Worm (Caenorhabditis elegans) whole organism, L4 larva: Measurements from ENCODE around the gene K02C4.3.
A peak's percentile ranks its signal among the peaks of the same experiment; 100 is the strongest.

ENCODE experiments used
- D1046.2 ChIP-seq: fragments of 200-800 bp; sonication (Bioruptor generic); IDR thresholded peaks from 2 replicates; pipeline ENCODE4 v1.3.6; 2022; ENCODE audit warnings: missing genetic modification characterization, missing compliant biosample characterization
- F10B5.3 ChIP-seq: sonication (generic microtip); optimal IDR thresholded peaks from 2 replicates; lab custom pipeline; 2016; ENCODE audit warnings: mild to moderate bottlenecking, missing genetic modification characterization, missing compliant biosample characterization
- F26F4.8 ChIP-seq: fragments of 200-800 bp; sonication (Bioruptor generic); conservative IDR thresholded peaks from 2 replicates; pipeline ENCODE4 v1.3.6; 2022; ENCODE audit warnings: missing genetic modification characterization, missing compliant biosample characterization
- T26A8.4 ChIP-seq: fragments of 200-800 bp; sonication (Bioruptor generic); IDR thresholded peaks from 2 replicates; pipeline ENCODE4 v1.3.6; 2022; ENCODE audit warnings: missing genetic modification characterization, missing compliant biosample characterization
- Y75B8A.6 ChIP-seq: fragments of 200-800 bp; sonication (Bioruptor generic); IDR thresholded peaks from 2 replicates; pipeline ENCODE4 v1.3.6; 2022; ENCODE audit warnings: missing genetic modification reagents, missing genetic modification characterization, missing compliant biosample characterization
- ZK337.2 ChIP-seq: fragments of 200-800 bp; sonication (Bioruptor generic); IDR thresholded peaks from 2 replicates; pipeline ENCODE4 v1.3.6; 2022; ENCODE audit warnings: missing genetic modification reagents, missing genetic modification characterization, missing compliant biosample characterization
- aly-2 ChIP-seq: sonication (generic microtip); optimal IDR thresholded peaks from 2 replicates; lab custom pipeline; 2018; ENCODE audit warnings: missing biosample characterization, missing genetic modification characterization
- ama-1 ChIP-seq: fragments of 150-350 bp; optimal IDR thresholded peaks from 2 replicates; lab custom pipeline; 2014; ENCODE audit warnings: inconsistent platforms, mixed read lengths
- arid-1 ChIP-seq: fragments of 200-800 bp; sonication (Bioruptor generic); conservative IDR thresholded peaks from 2 replicates; pipeline ENCODE4 v1.3.6; 2022; ENCODE audit warnings: missing genetic modification reagents, missing genetic modification characterization, missing compliant biosample characterization
- attf-4 ChIP-seq: sonication (generic microtip); optimal IDR thresholded peaks from 3 replicates; lab custom pipeline; 2017; ENCODE audit warnings: missing biosample characterization, missing genetic modification characterization
- ceh-20 ChIP-seq: fragments of 200-800 bp; sonication (Bioruptor generic); IDR thresholded peaks from 2 replicates; pipeline ENCODE4 v1.3.6; 2022; ENCODE audit warnings: missing genetic modification reagents, missing genetic modification characterization, missing compliant biosample characterization
- ceh-32 ChIP-seq: sonication (generic microtip); optimal IDR thresholded peaks from 2 replicates; lab custom pipeline; 2016; ENCODE audit warnings: mild to moderate bottlenecking, missing genetic modification characterization, missing compliant biosample characterization; ENCODE audit not compliant: poor library complexity
- ceh-44 ChIP-seq: fragments of 200-800 bp; sonication (Bioruptor generic); IDR thresholded peaks from 2 replicates; pipeline ENCODE4 v1.3.6; 2022; ENCODE audit warnings: missing genetic modification reagents, missing genetic modification characterization, missing compliant biosample characterization
- ctbp-1 ChIP-seq: fragments of 200-800 bp; sonication (Bioruptor generic); IDR thresholded peaks from 2 replicates; pipeline ENCODE4 v1.3.6; 2022; ENCODE audit warnings: missing genetic modification reagents, missing genetic modification characterization, missing compliant biosample characterization
- daf-12 ChIP-seq: fragments of 150-350 bp; optimal IDR thresholded peaks from 2 replicates; lab custom pipeline; 2014; ENCODE audit warnings: missing biosample characterization, missing genetic modification reagents, missing genetic modification characterization
- daf-16 ChIP-seq, 3 experiments: sonication (generic microtip); optimal IDR thresholded peaks; 2 replicates each; lab custom pipeline; 2016 to 2017; ENCODE audit warnings: missing genetic modification characterization in 3 of 3, missing genetic modification reagents in 3 of 3, mild to moderate bottlenecking in 2 of 3, missing compliant biosample characterization in 2 of 3, missing biosample characterization in 1 of 3, moderate library complexity in 1 of 3
- daf-19 ChIP-seq: fragments of 200-800 bp; sonication (Bioruptor generic); conservative IDR thresholded peaks from 2 replicates; pipeline ENCODE4 v1.3.6; 2022; ENCODE audit warnings: missing genetic modification characterization, missing compliant biosample characterization
- daf-8 ChIP-seq: fragments of 200-800 bp; sonication (Bioruptor generic); IDR thresholded peaks from 2 replicates; pipeline ENCODE4 v1.3.6; 2022; ENCODE audit warnings: missing genetic modification characterization, missing compliant biosample characterization
- dmd-6 ChIP-seq: fragments of 200-800 bp; sonication (Bioruptor generic); IDR thresholded peaks from 2 replicates; pipeline ENCODE4 v1.3.6; 2022; ENCODE audit warnings: missing genetic modification reagents, missing genetic modification characterization, missing compliant biosample characterization
- dmd-9 ChIP-seq: fragments of 200-800 bp; sonication (Bioruptor generic); IDR thresholded peaks from 2 replicates; pipeline ENCODE4 v1.3.6; 2022; ENCODE audit warnings: missing genetic modification reagents, missing genetic modification characterization, missing compliant biosample characterization
- egl-27 ChIP-seq: sonication (generic microtip); optimal IDR thresholded peaks from 3 replicates; lab custom pipeline; 2017; ENCODE audit warnings: missing biosample characterization, missing genetic modification reagents, missing genetic modification characterization
- egl-43 ChIP-seq: fragments of 200-800 bp; sonication (Bioruptor generic); IDR thresholded peaks from 2 replicates; pipeline ENCODE4 v1.3.6; 2022; ENCODE audit warnings: missing genetic modification reagents, missing genetic modification characterization, missing compliant biosample characterization
- fkh-10 ChIP-seq: fragments of 150-350 bp; optimal IDR thresholded peaks from 2 replicates; lab custom pipeline; 2014; ENCODE audit warnings: missing biosample characterization, missing genetic modification reagents, missing genetic modification characterization
- fos-1 ChIP-seq: fragments of 150-350 bp; optimal IDR thresholded peaks from 2 replicates; lab custom pipeline; 2014; ENCODE audit warnings: missing biosample characterization, missing genetic modification characterization
- hif-1 ChIP-seq, 2 experiments: sonication (generic microtip); optimal IDR thresholded peaks; 2 replicates each; lab custom pipeline; 2016 to 2017; ENCODE audit warnings: missing compliant biosample characterization in 2 of 2, missing genetic modification characterization in 2 of 2, missing genetic modification reagents in 2 of 2, missing genotype in 2 of 2, mild to moderate bottlenecking in 1 of 2
- hmg-1.1 ChIP-seq: fragments of 200-800 bp; sonication (Bioruptor generic); IDR thresholded peaks from 2 replicates; pipeline ENCODE4 v1.3.6; 2022; ENCODE audit warnings: missing genetic modification reagents, missing genetic modification characterization, missing compliant biosample characterization
- lim-7 ChIP-seq: fragments of 200-800 bp; sonication (Bioruptor generic); IDR thresholded peaks from 2 replicates; pipeline ENCODE4 v1.3.6; 2022; ENCODE audit warnings: missing genetic modification characterization, missing compliant biosample characterization
- lin-29 ChIP-seq: fragments of 200-800 bp; sonication (Bioruptor generic); IDR thresholded peaks from 2 replicates; pipeline ENCODE4 v1.3.6; 2022; ENCODE audit warnings: missing genetic modification reagents, missing genetic modification characterization, missing compliant biosample characterization
- lin-39 ChIP-seq: fragments of 150-350 bp; optimal IDR thresholded peaks from 2 replicates; lab custom pipeline; 2014; ENCODE audit warnings: missing biosample characterization, missing genetic modification reagents, missing genetic modification characterization
- lir-3 ChIP-seq: sonication (generic microtip); optimal IDR thresholded peaks from 2 replicates; lab custom pipeline; 2016; ENCODE audit warnings: mild to moderate bottlenecking, missing genetic modification characterization, missing compliant biosample characterization
- lsy-2 ChIP-seq, 2 experiments: fragments of 150-350 bp in 1 of 2; sonication (generic microtip) in 1 of 2; optimal IDR thresholded peaks; 2 replicates each; lab custom pipeline; 2014 to 2017; ENCODE audit warnings: missing biosample characterization in 2 of 2, missing genetic modification characterization in 2 of 2
- mdl-1 ChIP-seq, 2 experiments: fragments of 150-350 bp in 1 of 2; sonication (generic microtip) in 1 of 2; optimal IDR thresholded peaks; 2 replicates each; lab custom pipeline; 2014 to 2017; ENCODE audit warnings: missing biosample characterization in 2 of 2, missing genetic modification characterization in 2 of 2
- mep-1 ChIP-seq: fragments of 150-350 bp; sonication (generic microtip); optimal IDR thresholded peaks from 3 replicates; lab custom pipeline; 2014; ENCODE audit warnings: missing biosample characterization, missing genetic modification characterization
- nhr-10 ChIP-seq: fragments of 150-350 bp; optimal IDR thresholded peaks from 2 replicates; lab custom pipeline; 2014; ENCODE audit warnings: missing biosample characterization, missing genetic modification characterization
- nhr-11 ChIP-seq: fragments of 150-350 bp; optimal IDR thresholded peaks from 2 replicates; lab custom pipeline; 2014; ENCODE audit warnings: missing biosample characterization, missing genetic modification characterization
- nhr-111 ChIP-seq: fragments of 200-800 bp; sonication (Bioruptor generic); optimal IDR thresholded peaks from 2 replicates; lab custom pipeline; 2018; ENCODE audit warnings: mild to moderate bottlenecking, missing genetic modification characterization, missing compliant biosample characterization
- nhr-237 ChIP-seq: sonication (generic microtip); optimal IDR thresholded peaks from 2 replicates; lab custom pipeline; 2017; ENCODE audit warnings: missing biosample characterization, missing genetic modification characterization
- nhr-41 ChIP-seq: fragments of 200-800 bp; sonication (Bioruptor generic); IDR thresholded peaks from 2 replicates; pipeline ENCODE4 v1.3.6; 2022; ENCODE audit warnings: missing genetic modification reagents, missing genetic modification characterization, missing compliant biosample characterization
- nhr-48 ChIP-seq: sonication (generic microtip); optimal IDR thresholded peaks from 2 replicates; lab custom pipeline; 2016; ENCODE audit warnings: mild to moderate bottlenecking, missing genetic modification characterization, missing compliant biosample characterization
- nhr-77 ChIP-seq: fragments of 150-350 bp; optimal IDR thresholded peaks from 2 replicates; lab custom pipeline; 2014; ENCODE audit warnings: missing biosample characterization, missing genetic modification characterization
- pha-4 ChIP-seq, 2 experiments: fragments of 150-350 bp in 1 of 2; fragments of 200-800 bp in 1 of 2; sonication (Bioruptor generic) in 1 of 2; IDR thresholded peaks in 1 of 2; optimal IDR thresholded peaks in 1 of 2; 2 replicates each; pipeline versions ENCODE4 v1.3.6 to Lab custom; 2014 to 2022; ENCODE audit warnings: missing genetic modification characterization in 2 of 2, missing genetic modification reagents in 2 of 2, missing biosample characterization in 1 of 2, missing compliant biosample characterization in 1 of 2
- php-3 ChIP-seq: fragments of 200-800 bp; sonication (Bioruptor generic); IDR thresholded peaks from 2 replicates; pipeline ENCODE4 v1.3.6; 2022; ENCODE audit warnings: missing genetic modification reagents, missing genetic modification characterization, missing compliant biosample characterization
- pqm-1 ChIP-seq: sonication (generic microtip); optimal IDR thresholded peaks from 2 replicates; lab custom pipeline; 2017; ENCODE audit warnings: missing biosample characterization, missing genetic modification characterization
- rbr-2 ChIP-seq: sonication (generic microtip); optimal IDR thresholded peaks from 2 replicates; lab custom pipeline; 2016; ENCODE audit warnings: missing genotype, missing genetic modification characterization, missing compliant biosample characterization
- sdz-12 ChIP-seq: fragments of 200-800 bp; sonication (Bioruptor generic); optimal IDR thresholded peaks from 2 replicates; lab custom pipeline; 2018; ENCODE audit warnings: mild to moderate bottlenecking, missing genetic modification characterization, missing compliant biosample characterization
- skn-1 ChIP-seq: fragments of 150-350 bp; optimal IDR thresholded peaks from 2 replicates; lab custom pipeline; 2014; ENCODE audit warnings: missing biosample characterization, missing genetic modification characterization
- snpc-4 ChIP-seq: fragments of 150-350 bp; optimal IDR thresholded peaks from 2 replicates; lab custom pipeline; 2014; ENCODE audit warnings: missing biosample characterization, missing genetic modification characterization
- spr-1 ChIP-seq: sonication (generic microtip); optimal IDR thresholded peaks from 2 replicates; lab custom pipeline; 2016; ENCODE audit warnings: mild to moderate bottlenecking, missing genetic modification characterization, missing compliant biosample characterization
- tag-97 ChIP-seq: fragments of 200-800 bp; sonication (Bioruptor generic); IDR thresholded peaks from 2 replicates; pipeline ENCODE4 v1.3.6; 2022; ENCODE audit warnings: missing genetic modification characterization, missing compliant biosample characterization
- zfp-2 ChIP-seq: sonication (generic microtip); optimal IDR thresholded peaks from 2 replicates; lab custom pipeline; 2016; ENCODE audit warnings: mild to moderate bottlenecking, missing genetic modification characterization, missing compliant biosample characterization
- ztf-11 ChIP-seq: fragments of 150-350 bp; optimal IDR thresholded peaks from 2 replicates; lab custom pipeline; 2014; ENCODE audit warnings: missing biosample characterization, missing genetic modification characterization
- ztf-7 ChIP-seq: fragments of 150-350 bp; optimal IDR thresholded peaks from 2 replicates; lab custom pipeline; 2014; ENCODE audit warnings: missing biosample characterization, missing genetic modification characterization

Gene K02C4.3

DNA sequence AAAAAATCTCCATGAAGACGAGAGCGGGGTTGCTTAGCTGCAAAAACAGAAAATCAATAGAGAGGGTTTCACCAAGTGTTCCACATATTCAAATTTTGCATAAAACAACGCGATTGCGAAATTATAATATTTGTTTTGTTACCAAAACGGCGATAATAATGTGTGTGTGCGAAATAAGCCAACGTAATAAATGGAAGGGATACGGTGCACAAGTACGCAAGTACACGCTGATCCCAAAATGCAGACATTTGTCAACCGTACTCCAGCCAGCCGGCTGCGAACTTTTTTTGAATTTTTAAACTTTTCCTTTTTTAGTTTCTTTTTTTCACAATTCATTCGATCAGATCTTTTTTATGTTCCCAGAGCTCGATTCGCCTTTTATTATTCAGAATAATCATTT, 38.2 kb upstream of the K02C4.3 start, which contains the start of gene ire-1 (continued):
- TF ChIP-seq lin-39 (tag; lab: Kevin White, UChicago) (no peak), ceh-20 (GFP tag; lab: Robert Waterston, UW) (no peak), Y75B8A.6 (GFP tag; lab: Robert Waterston, UW) (no peak), nhr-77 (no peak), daf-16 (GFP tag; optimal IDR thresholded peaks at IDR 0.05; lab: Kevin White, UChicago) (no peak), daf-16 (tag; optimal IDR thresholded peaks at IDR 0.05; lab: Kevin White, UChicago) (peak; percentile 57), fos-1 (tag; lab: Kevin White, UChicago) (no peak), snpc-4 (tag; lab: Kevin White, UChicago) (no peak), php-3 (GFP tag; lab: Robert Waterston, UW) (no peak), pqm-1 (tag; lab: Kevin White, UChicago) (peak; percentile 23), mdl-1 (tag; optimal IDR thresholded peaks at IDR 0.05; lab: Kevin White, UChicago) (no peak), ceh-44 (GFP tag; lab: Robert Waterston, UW) (no peak), tag-97 (GFP tag; lab: Robert Waterston, UW) (no peak), ztf-11 (no peak), ctbp-1 (GFP tag; lab: Robert Waterston, UW) (no peak), nhr-48 (tag; lab: Kevin White, UChicago) (no peak), attf-4 (tag; lab: Kevin White, UChicago) (no peak), skn-1 (no peak), rbr-2 (peak; percentile 6), ceh-32 (no peak), nhr-41 (GFP tag; lab: Robert Waterston, UW) (no peak), ZK337.2 (GFP tag; lab: Robert Waterston, UW) (no peak), T26A8.4 (GFP tag; lab: Robert Waterston, UW) (no peak), nhr-237 (no peak), F10B5.3 (tag; lab: Kevin White, UChicago) (no peak), hif-1 (tag; optimal IDR thresholded peaks at IDR 0.05; lab: Kevin White, UChicago) (peak in 1 of 2 experiments; percentile 31), spr-1 (tag; lab: Kevin White, UChicago) (no peak), lim-7 (GFP tag; lab: Robert Waterston, UW) (no peak), dmd-6 (GFP tag; lab: Robert Waterston, UW) (peak; percentile 26; the same call in 1 of the 2 replicates), daf-8 (GFP tag; lab: Robert Waterston, UW) (no peak), lsy-2 (tag; optimal IDR thresholded peaks at IDR 0.05; lab: Kevin White, UChicago) (peak; percentile 90 to 99), nhr-111 (GFP tag; lab: Kevin White, UChicago) (no peak), aly-2 (tag; lab: Kevin White, UChicago) (no peak), daf-19 (GFP tag; lab: Robert Waterston, UW) (0 out of 2 replicates have a peak, but pooled peaks have one; percentile 17), hmg-1.1 (peak; percentile 38; the same call in 1 of the 2 replicates), D1046.2 (GFP tag; lab: Robert Waterston, UW) (no peak), egl-43 (GFP tag; lab: Robert Waterston, UW) (no peak), F26F4.8 (GFP tag; lab: Robert Waterston, UW) (no peak), dmd-9 (GFP tag; lab: Robert Waterston, UW) (no peak), zfp-2 (no peak), daf-12 (no peak), egl-27 (no peak), lir-3 (no peak), arid-1 (GFP tag; lab: Robert Waterston, UW) (no peak), sdz-12 (no peak), mep-1 (tag; lab: Kevin White, UChicago) (peak; percentile 70), lin-29 (GFP tag; lab: Robert Waterston, UW) (no peak), pha-4 (GFP tag; IDR thresholded peaks at IDR 0.05; lab: Robert Waterston, UW) (peak; percentile 14; the same call in 1 of the 2 replicates), pha-4 (tag; optimal IDR thresholded peaks at IDR 0.05; lab: Kevin White, UChicago) (peak; percentile 70), fkh-10 (GFP tag; lab: Kevin White, UChicago) (no peak), nhr-10 (tag; lab: Kevin White, UChicago) (no peak), ztf-7 (peak; percentile 17), ama-1 (no peak), nhr-11 (no peak)
